Worm (Caenorhabditis elegans): ENCODE data around the gene cal-3.

- TF ChIP-seq him-1 (tag; optimal IDR thresholded peaks at IDR 0.05) (no peak), dao-5 (tag; optimal IDR thresholded peaks at IDR 0.05) (no peak)
Observed at ce11 chrIV:3781539-3781938, 53.4 kb downstream of the cal-3 start.
